Worm (Caenorhabditis elegans): Measurements from ENCODE around the gene C04C3.9.

The C04C3.9 gene

ce11 chrIV:3384593-3384992 lies 43.7 kb downstream of the C04C3.9 start:
- peak; percentile 70 for TF ChIP-seq hlh-1 (tag; optimal IDR thresholded peaks at IDR 0.05)
- no peak for TF ChIP-seq snpc-4 (tag; optimal IDR thresholded peaks at IDR 0.05)
- TF ChIP-seq tbx-8 (GFP tag; optimal IDR thresholded peaks at IDR 0.05) = no peak
- TF ChIP-seq mep-1 (tag; optimal IDR thresholded peaks at IDR 0.05) = peak; percentile 51
- TF ChIP-seq ces-1 (GFP tag; optimal IDR thresholded peaks at IDR 0.05) = peak; percentile 78
- no peak for TF ChIP-seq unc-62 (GFP tag; optimal IDR thresholded peaks at IDR 0.05)
- no peak for TF ChIP-seq sptf-1 (tag; optimal IDR thresholded peaks at IDR 0.05)
- TF ChIP-seq nhr-28 (tag; optimal IDR thresholded peaks at IDR 0.05) = no peak
- TF ChIP-seq ztf-11 (tag; optimal IDR thresholded peaks at IDR 0.05) = no peak
- peak; percentile 82 for TF ChIP-seq lsy-2 (tag; optimal IDR thresholded peaks at IDR 0.05)
- no peak for TF ChIP-seq flh-1 (GFP tag; optimal IDR thresholded peaks at IDR 0.05)
- TF ChIP-seq ham-2 (GFP tag; optimal IDR thresholded peaks at IDR 0.05) = peak; percentile 68
- TF ChIP-seq lin-13 (tag; optimal IDR thresholded peaks at IDR 0.05) = no peak
- peak; percentile 2 for TF ChIP-seq drap-1 (GFP tag; optimal IDR thresholded peaks at IDR 0.05)
- TF ChIP-seq nhr-237 (tag; optimal IDR thresholded peaks at IDR 0.05) = peak; percentile 29
- no peak for TF ChIP-seq ceh-39 (tag; optimal IDR thresholded peaks at IDR 0.05)
- peak; percentile 52 for TF ChIP-seq pha-4 (tag; optimal IDR thresholded peaks at IDR 0.05)
- TF ChIP-seq blmp-1 (tag; optimal IDR thresholded peaks at IDR 0.05) = peak; percentile 95
- TF ChIP-seq elt-1 (tag; optimal IDR thresholded peaks at IDR 0.05; ENCODE audit: borderline replicate concordance, insufficient read depth) = no peak
- no peak for TF ChIP-seq elt-3 (tag; optimal IDR thresholded peaks at IDR 0.05)

- TF ChIP-seq ham-2 (GFP tag; optimal IDR thresholded peaks at IDR 0.05) = no peak
- TF ChIP-seq sptf-1 (tag; optimal IDR thresholded peaks at IDR 0.05) = no peak
- no peak for TF ChIP-seq lin-13 (tag; optimal IDR thresholded peaks at IDR 0.05)
- TF ChIP-seq cnd-1 (tag; optimal IDR thresholded peaks at IDR 0.05) = no peak
- TF ChIP-seq blmp-1 (tag; optimal IDR thresholded peaks at IDR 0.05) = no peak
- no peak for TF ChIP-seq M03D4.4 (tag; optimal IDR thresholded peaks at IDR 0.05)
- no peak for TF ChIP-seq flh-1 (GFP tag; optimal IDR thresholded peaks at IDR 0.05)
- no peak for TF ChIP-seq ceh-43 (GFP tag; optimal IDR thresholded peaks at IDR 0.05)
- no peak for TF ChIP-seq lin-32 (GFP tag; optimal IDR thresholded peaks at IDR 0.05)
- TF ChIP-seq nhr-28 (tag; optimal IDR thresholded peaks at IDR 0.05) = no peak
- no peak for TF ChIP-seq unc-39 (tag; optimal IDR thresholded peaks at IDR 0.05)
- no peak for TF ChIP-seq snpc-4 (tag; optimal IDR thresholded peaks at IDR 0.05)
- no peak for TF ChIP-seq nhr-237 (tag; optimal IDR thresholded peaks at IDR 0.05)
- no peak for TF ChIP-seq nhr-12 (tag; optimal IDR thresholded peaks at IDR 0.05)
- no peak for TF ChIP-seq ztf-11 (tag; optimal IDR thresholded peaks at IDR 0.05)
- TF ChIP-seq elt-3 (tag; optimal IDR thresholded peaks at IDR 0.05) = no peak
Observed at ce11 chrIV:3384047-3384446, 44.3 kb downstream of the C04C3.9 start, which contains the start of gene B0546.4. Gene B0546.4, minus strand, starts transcription at chrIV:3384147.

ce11 chrIV:3383203-3383602 lies 45.1 kb downstream of the C04C3.9 start:
- no peak for TF ChIP-seq cnd-1 (tag; optimal IDR thresholded peaks at IDR 0.05)

ce11 chrIV:3382338-3382907 lies 45.9 kb downstream of the C04C3.9 start, which contains the start of gene B0546.3:
Gene B0546.3, minus strand, starts transcription at chrIV:3382841.
- TF ChIP-seq hlh-1 (tag; optimal IDR thresholded peaks at IDR 0.05) = no peak
- no peak for TF ChIP-seq ham-2 (GFP tag; optimal IDR thresholded peaks at IDR 0.05)
- TF ChIP-seq zip-8 (tag; optimal IDR thresholded peaks at IDR 0.05) = no peak
- no peak for TF ChIP-seq mep-1 (tag; optimal IDR thresholded peaks at IDR 0.05)
- no peak for TF ChIP-seq nhr-76 (tag; optimal IDR thresholded peaks at IDR 0.05)
- no peak for TF ChIP-seq sem-2 (GFP tag; optimal IDR thresholded peaks at IDR 0.05)
- no peak for TF ChIP-seq nhr-12 (tag; optimal IDR thresholded peaks at IDR 0.05)
- TF ChIP-seq ces-1 (GFP tag; optimal IDR thresholded peaks at IDR 0.05) = no peak
- no peak for TF ChIP-seq unc-120 (tag; optimal IDR thresholded peaks at IDR 0.05; ENCODE audit: poor library complexity, severe bottlenecking)
- TF ChIP-seq lsy-2 (tag; optimal IDR thresholded peaks at IDR 0.05) = no peak
- no peak for TF ChIP-seq drap-1 (GFP tag; optimal IDR thresholded peaks at IDR 0.05)
- TF ChIP-seq ceh-43 (GFP tag; optimal IDR thresholded peaks at IDR 0.05) = no peak
- TF ChIP-seq mls-2 (tag; optimal IDR thresholded peaks at IDR 0.05) = no peak
- TF ChIP-seq lin-32 (GFP tag; optimal IDR thresholded peaks at IDR 0.05) = no peak
- TF ChIP-seq ceh-83 (GFP tag; optimal IDR thresholded peaks at IDR 0.05) = no peak
- TF ChIP-seq flh-1 (GFP tag; optimal IDR thresholded peaks at IDR 0.05) = no peak
